Worm (Caenorhabditis elegans) whole organism, late embryonic: ENCODE measurements around the gene C11H1.5.

ENCODE experiments used
- C08G9.2 ChIP-seq: sonication (generic microtip); optimal IDR thresholded peaks from 2 replicates; lab custom pipeline; 2016; ENCODE audit warnings: mild to moderate bottlenecking, missing genetic modification characterization, moderate library complexity, missing compliant biosample characterization
- C38D4.7 ChIP-seq: fragments of 200-800 bp; sonication (Bioruptor generic); optimal IDR thresholded peaks from 2 replicates; lab custom pipeline; 2018; ENCODE audit warnings: mild to moderate bottlenecking, missing genetic modification characterization, moderate library complexity, missing compliant biosample characterization
- K02D7.2 ChIP-seq: sonication (generic microtip); optimal IDR thresholded peaks from 2 replicates; lab custom pipeline; 2017; ENCODE audit warnings: mild to moderate bottlenecking, missing genetic modification characterization, missing compliant biosample characterization
- K09A11.1 ChIP-seq: sonication (generic microtip); optimal IDR thresholded peaks from 2 replicates; lab custom pipeline; 2017; ENCODE audit warnings: antibody characterized with exemption, mild to moderate bottlenecking, missing genetic modification characterization, missing compliant biosample characterization; ENCODE audit not compliant: insufficient read depth
- Y22D7AL.16 ChIP-seq: sonication (generic microtip); optimal IDR thresholded peaks from 2 replicates; lab custom pipeline; 2016; ENCODE audit warnings: missing genetic modification characterization, missing compliant biosample characterization
- ceh-14 ChIP-seq: sonication (generic microtip); optimal IDR thresholded peaks from 2 replicates; lab custom pipeline; 2016; ENCODE audit warnings: missing genotype, missing genetic modification characterization, missing compliant biosample characterization
- ceh-18 ChIP-seq: sonication (generic microtip); optimal IDR thresholded peaks from 2 replicates; lab custom pipeline; 2016; ENCODE audit warnings: missing genetic modification characterization, missing compliant biosample characterization
- ceh-19 ChIP-seq: fragments of 200-800 bp; sonication (Bioruptor generic); optimal IDR thresholded peaks from 2 replicates; lab custom pipeline; 2018; ENCODE audit warnings: mild to moderate bottlenecking, missing genetic modification characterization, missing compliant biosample characterization
- ceh-30 ChIP-seq: fragments of 150-350 bp; optimal IDR thresholded peaks from 2 replicates; lab custom pipeline; 2014; ENCODE audit warnings: missing biosample characterization, missing genetic modification characterization
- ceh-45 ChIP-seq: fragments of 200-800 bp; sonication (Bioruptor generic); IDR thresholded peaks from 2 replicates; pipeline ENCODE4 v1.3.6; 2022; ENCODE audit warnings: missing genetic modification reagents, missing genetic modification characterization, missing compliant biosample characterization
- ceh-48 ChIP-seq: sonication (generic microtip); optimal IDR thresholded peaks from 2 replicates; lab custom pipeline; 2016; ENCODE audit warnings: missing genetic modification characterization, inconsistent platforms, missing compliant biosample characterization
- ceh-9 ChIP-seq: sonication (generic microtip); optimal IDR thresholded peaks from 2 replicates; lab custom pipeline; 2016; ENCODE audit warnings: mild to moderate bottlenecking, missing genetic modification characterization, inconsistent platforms, missing compliant biosample characterization
- che-1 ChIP-seq: sonication (generic microtip); optimal IDR thresholded peaks from 2 replicates; lab custom pipeline; 2016; ENCODE audit warnings: mild to moderate bottlenecking, missing genetic modification characterization, missing compliant biosample characterization
- dve-1 ChIP-seq: sonication (generic microtip); optimal IDR thresholded peaks from 2 replicates; lab custom pipeline; 2017; ENCODE audit warnings: antibody characterized with exemption, mild to moderate bottlenecking, missing genetic modification characterization, missing compliant biosample characterization
- elt-2 ChIP-seq: sonication (generic microtip); optimal IDR thresholded peaks from 2 replicates; lab custom pipeline; 2016; ENCODE audit warnings: missing genetic modification reagents, missing genetic modification characterization, missing compliant biosample characterization
- elt-4 ChIP-seq: sonication (generic microtip); optimal IDR thresholded peaks from 2 replicates; lab custom pipeline; 2016; ENCODE audit warnings: missing genetic modification characterization, missing compliant biosample characterization
- fkh-10 ChIP-seq: fragments of 150-350 bp; optimal IDR thresholded peaks from 2 replicates; lab custom pipeline; 2014; ENCODE audit warnings: missing biosample characterization, missing genetic modification reagents, missing genetic modification characterization
- gmeb-2 ChIP-seq: sonication (generic microtip); optimal IDR thresholded peaks from 2 replicates; lab custom pipeline; 2016; ENCODE audit warnings: missing genetic modification characterization, inconsistent platforms, missing compliant biosample characterization
- hlh-13 ChIP-seq: fragments of 200-800 bp; sonication (Bioruptor generic); optimal IDR thresholded peaks from 2 replicates; lab custom pipeline; 2018; ENCODE audit warnings: mild to moderate bottlenecking, missing genetic modification characterization, missing compliant biosample characterization
- hlh-15 ChIP-seq: sonication (generic microtip); optimal IDR thresholded peaks from 2 replicates; lab custom pipeline; 2016; ENCODE audit warnings: missing genetic modification characterization, missing compliant biosample characterization
- hlh-30 ChIP-seq: sonication (generic microtip); optimal IDR thresholded peaks from 2 replicates; lab custom pipeline; 2017; ENCODE audit warnings: antibody characterized with exemption, missing genetic modification characterization, missing compliant biosample characterization; ENCODE audit not compliant: insufficient read depth
- hlh-8 ChIP-seq: sonication (generic microtip); optimal IDR thresholded peaks from 2 replicates; lab custom pipeline; 2016; ENCODE audit warnings: missing genotype, missing genetic modification characterization, missing compliant biosample characterization
- lim-6 ChIP-seq: sonication (generic microtip); optimal IDR thresholded peaks from 2 replicates; lab custom pipeline; 2016; ENCODE audit warnings: missing genetic modification characterization, missing compliant biosample characterization
- lin-11 ChIP-seq: fragments of 200-800 bp; sonication (Bioruptor generic); optimal IDR thresholded peaks from 2 replicates; lab custom pipeline; 2018; ENCODE audit warnings: mild to moderate bottlenecking, missing genetic modification characterization, missing compliant biosample characterization
- madf-2 ChIP-seq: sonication (generic microtip); optimal IDR thresholded peaks from 2 replicates; lab custom pipeline; 2017; ENCODE audit warnings: missing genetic modification characterization, missing compliant biosample characterization
- npax-4 ChIP-seq: sonication (generic microtip); optimal IDR thresholded peaks from 2 replicates; lab custom pipeline; 2016; ENCODE audit warnings: missing genetic modification characterization, missing compliant biosample characterization
- odd-2 ChIP-seq: sonication (generic microtip); optimal IDR thresholded peaks from 2 replicates; lab custom pipeline; 2017; ENCODE audit warnings: antibody characterized with exemption, mild to moderate bottlenecking, missing genetic modification characterization, missing compliant biosample characterization
- pha-2 ChIP-seq: sonication (generic microtip); optimal IDR thresholded peaks from 2 replicates; lab custom pipeline; 2017; ENCODE audit warnings: mild to moderate bottlenecking, missing genetic modification characterization, missing compliant biosample characterization
- pha-4 ChIP-seq: fragments of 150-350 bp; optimal IDR thresholded peaks from 2 replicates; lab custom pipeline; 2018; ENCODE audit warnings: missing biosample characterization, missing genetic modification reagents, missing genetic modification characterization
- pqm-1 ChIP-seq: sonication (generic microtip); optimal IDR thresholded peaks from 2 replicates; lab custom pipeline; 2016; ENCODE audit warnings: missing genetic modification characterization, missing compliant biosample characterization
- pros-1 ChIP-seq: fragments of 150-350 bp; optimal IDR thresholded peaks from 2 replicates; lab custom pipeline; 2014; ENCODE audit warnings: missing biosample characterization, missing genetic modification reagents, missing genetic modification characterization
- rnt-1 ChIP-seq: sonication (generic microtip); optimal IDR thresholded peaks from 2 replicates; lab custom pipeline; 2016; ENCODE audit warnings: missing genetic modification characterization, missing compliant biosample characterization
- sdc-2 ChIP-seq: sonication (generic microtip); optimal IDR thresholded peaks from 2 replicates; lab custom pipeline; 2016; ENCODE audit warnings: missing genotype, missing genetic modification characterization, missing compliant biosample characterization
- sox-4 ChIP-seq: sonication (generic microtip); optimal IDR thresholded peaks from 2 replicates; lab custom pipeline; 2017; ENCODE audit warnings: mild to moderate bottlenecking, missing genetic modification characterization, inconsistent platforms, missing compliant biosample characterization
- tbx-7 ChIP-seq: sonication (generic microtip); optimal IDR thresholded peaks from 2 replicates; lab custom pipeline; 2016; ENCODE audit warnings: missing genotype, missing genetic modification characterization, missing compliant biosample characterization
- unc-3 ChIP-seq, 2 experiments: fragments of 200-800 bp in 1 of 2; sonication (Bioruptor generic) in 1 of 2; sonication (generic microtip) in 1 of 2; conservative IDR thresholded peaks in 1 of 2; optimal IDR thresholded peaks in 1 of 2; 2 replicates each; pipeline versions ENCODE4 v1.3.6 to Lab custom; 2016 to 2022; ENCODE audit warnings: missing compliant biosample characterization in 2 of 2, missing genetic modification characterization in 2 of 2, missing genetic modification reagents in 1 of 2
- unc-42 ChIP-seq: sonication (generic microtip); optimal IDR thresholded peaks from 2 replicates; lab custom pipeline; 2016; ENCODE audit warnings: missing genotype, missing genetic modification characterization, missing compliant biosample characterization
- unc-55 ChIP-seq: sonication (generic microtip); optimal IDR thresholded peaks from 2 replicates; lab custom pipeline; 2017; ENCODE audit warnings: missing biosample characterization, missing genetic modification reagents, missing genetic modification characterization
- unc-86 ChIP-seq: sonication (generic microtip); optimal IDR thresholded peaks from 2 replicates; lab custom pipeline; 2016; ENCODE audit warnings: missing genetic modification characterization, missing compliant biosample characterization

Gene C11H1.5

DNA sequence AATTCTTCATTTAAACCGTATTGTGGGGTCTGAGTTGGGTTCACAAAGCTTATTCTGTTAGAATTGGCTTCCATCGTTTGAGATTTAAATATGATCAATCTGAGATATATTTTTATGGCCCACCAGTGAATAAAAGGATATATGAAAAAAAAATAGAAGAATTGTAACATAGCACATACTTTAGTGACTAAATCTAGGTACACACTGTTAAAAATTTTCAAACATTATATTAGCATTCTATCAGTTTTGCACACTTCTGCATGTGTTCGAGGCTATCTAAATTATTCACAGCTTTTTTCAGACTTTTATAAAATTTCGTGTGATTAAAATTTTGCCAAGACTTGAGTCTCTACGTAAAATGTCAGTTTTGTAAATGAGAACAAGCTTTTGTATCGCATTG, 21.5 kb downstream of the C11H1.5 start, which contains the start of gene E02H4.2:
E02H4.2 (minus strand) TSS at position 101 of the 400 bp plus-strand sequence.
- TF ChIP-seq unc-55 (no peak), ceh-30 (no peak), dve-1 (tag; lab: Kevin White, UChicago) (no peak), sdc-2 (tag; lab: Kevin White, UChicago) (no peak), elt-2 (tag; lab: Kevin White, UChicago) (no peak), hlh-13 (GFP tag; lab: Kevin White, UChicago) (no peak), odd-2 (tag; lab: Kevin White, UChicago) (no peak), ceh-45 (no peak), madf-2 (tag; lab: Kevin White, UChicago) (no peak), pha-4 (tag; lab: Kevin White, UChicago) (no peak), pros-1 (tag; lab: Kevin White, UChicago) (no peak), npax-4 (no peak), hlh-30 (no peak), ceh-9 (tag; lab: Kevin White, UChicago) (no peak), hlh-8 (no peak), pha-2 (tag; lab: Kevin White, UChicago) (no peak), C08G9.2 (tag; lab: Kevin White, UChicago) (no peak), ceh-48 (tag; lab: Kevin White, UChicago) (no peak), elt-4 (tag; lab: Kevin White, UChicago) (no peak)

DNA sequence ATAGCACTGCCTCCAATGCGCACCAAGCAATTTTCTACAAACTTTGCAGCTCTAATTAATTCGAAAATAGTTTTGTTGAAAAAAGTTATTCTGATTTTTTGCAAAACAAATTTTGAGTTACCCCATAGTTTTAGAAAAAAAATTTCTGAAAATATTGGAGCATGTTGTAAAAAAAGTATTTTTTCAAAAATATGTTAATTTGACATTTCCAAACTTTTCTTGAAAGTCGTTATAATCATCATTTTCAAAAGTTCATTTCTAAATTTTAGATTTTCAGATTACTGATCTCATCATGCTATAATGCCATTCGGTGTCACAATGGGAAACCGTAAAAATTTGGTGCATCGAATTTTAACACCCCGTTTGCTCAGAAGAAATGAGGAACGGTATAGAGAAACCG, 35.2 kb downstream of the C11H1.5 start, which contains the start of gene del-1:
del-1 (plus strand) TSS at position 301 of the 400 bp plus-strand sequence.
- no peak for TF ChIP-seq hlh-15

DNA sequence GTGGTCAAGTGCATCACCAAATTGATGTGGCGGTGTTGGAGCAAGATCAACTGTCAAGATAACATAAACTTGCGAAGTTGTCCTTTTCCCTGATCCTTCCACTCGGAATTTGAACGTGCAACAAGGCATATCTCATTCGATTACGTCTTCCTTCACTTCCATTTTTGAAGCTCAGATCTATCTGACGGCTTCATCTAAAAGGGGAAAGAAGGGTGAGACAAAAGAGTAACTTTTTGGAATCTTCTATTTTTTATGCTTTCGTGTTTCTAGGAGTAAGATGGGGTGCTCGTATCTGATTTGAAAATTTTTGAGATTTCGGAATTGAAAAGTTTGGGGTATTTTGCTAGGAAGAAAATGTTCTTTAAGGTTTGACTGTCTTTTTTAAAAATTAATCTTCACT, 35.8 kb downstream of the C11H1.5 start:
- TF ChIP-seq ceh-18 (tag; lab: Kevin White, UChicago) = no peak
- TF ChIP-seq pha-4 (tag; lab: Kevin White, UChicago) = no peak
- TF ChIP-seq unc-86 (tag; lab: Kevin White, UChicago) = no peak

DNA sequence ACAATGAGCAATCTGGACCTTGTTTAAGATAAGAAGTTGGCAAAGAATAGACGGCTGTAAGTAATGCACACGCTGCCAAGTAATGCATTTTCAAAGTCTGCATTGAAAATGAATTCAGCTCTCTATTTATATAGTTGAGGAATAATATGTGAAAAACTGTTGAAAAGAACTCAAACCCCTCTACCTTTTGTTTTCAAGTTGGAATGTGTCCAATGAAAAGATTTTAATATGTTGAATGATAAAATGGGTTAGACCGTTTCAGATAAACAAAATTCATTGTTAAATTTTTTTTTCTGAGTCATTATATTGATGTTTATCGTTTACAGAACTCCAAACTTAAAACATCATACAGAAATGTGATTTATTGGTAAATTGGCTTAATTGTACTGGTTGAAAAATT, 39.5 kb downstream of the C11H1.5 start, which contains the start of gene E02H4.8:
E02H4.8 (minus strand) TSS at position 101 of the 400 bp plus-strand sequence.
- no peak for TF ChIP-seq Y22D7AL.16 (tag; lab: Kevin White, UChicago)
- no peak for TF ChIP-seq K09A11.1 (tag; lab: Kevin White, UChicago)
- no peak for TF ChIP-seq ceh-19 (GFP tag; lab: Kevin White, UChicago)
- TF ChIP-seq rnt-1 (tag; lab: Kevin White, UChicago) = no peak
- TF ChIP-seq ceh-9 (tag; lab: Kevin White, UChicago) = no peak
- no peak for TF ChIP-seq unc-42 (tag; lab: Kevin White, UChicago)
- no peak for TF ChIP-seq sox-4
- no peak for TF ChIP-seq K02D7.2 (tag; lab: Kevin White, UChicago)
- no peak for TF ChIP-seq lim-6
- TF ChIP-seq fkh-10 (GFP tag; lab: Kevin White, UChicago) = no peak
- TF ChIP-seq hlh-13 (GFP tag; lab: Kevin White, UChicago) = no peak
- no peak for TF ChIP-seq elt-4 (tag; lab: Kevin White, UChicago)

DNA sequence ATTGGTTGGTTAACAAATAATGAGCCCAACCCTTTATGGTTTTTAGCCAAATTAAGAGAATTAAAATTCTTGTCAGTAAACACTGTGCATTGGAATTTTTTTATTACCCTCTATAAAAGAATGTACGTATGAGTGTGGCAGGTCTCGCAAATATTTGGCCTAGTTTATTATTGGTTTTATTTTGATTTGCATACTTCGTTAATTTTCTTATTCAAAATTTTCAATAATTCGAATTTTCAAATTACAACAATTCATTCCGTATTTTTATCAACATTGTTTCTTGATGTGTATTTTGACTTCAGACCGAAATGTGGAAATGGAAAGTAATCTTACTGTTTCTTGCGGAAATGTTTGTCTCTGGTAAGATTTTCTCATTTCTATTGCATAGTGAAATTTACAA, 45.3 kb downstream of the C11H1.5 start, which contains the start of gene E02H4.4:
E02H4.4 (plus strand) TSS at position 301 of the 400 bp plus-strand sequence.
- TF ChIP-seq gmeb-2 (tag; lab: Kevin White, UChicago) (no peak), ceh-14 (tag; lab: Kevin White, UChicago) (no peak), unc-3 (GFP tag; conservative IDR thresholded peaks at IDR 0.05; lab: Robert Waterston, UW) (no peak), unc-3 (tag; optimal IDR thresholded peaks at IDR 0.05; lab: Kevin White, UChicago) (no peak), lim-6 (no peak), tbx-7 (tag; lab: Kevin White, UChicago) (no peak), lin-11 (tag; lab: Kevin White, UChicago) (no peak), pqm-1 (tag; lab: Kevin White, UChicago) (no peak), C38D4.7 (GFP tag; lab: Kevin White, UChicago) (no peak), che-1 (tag; lab: Kevin White, UChicago) (no peak), pha-2 (tag; lab: Kevin White, UChicago) (no peak)
